Fruit fly (Drosophila melanogaster): ENCODE measurements around the gene alt.

The alt gene

dm6 chr3R:17645239-17645638 is 37.1 kb downstream of the alt start:
- TF ChIP-seq Ssrp (tag; optimal IDR thresholded peaks at IDR 0.05) (no peak), CG30431 (GFP tag; optimal IDR thresholded peaks at IDR 0.05) (no peak), CG2678 (tag; optimal IDR thresholded peaks at IDR 0.05) (peak; percentile 0), Opbp (GFP tag; IDR thresholded peaks at IDR 0.05; ENCODE audit: partially characterized antibody) (peak; percentile 67; the same call in 1 of the 3 replicates), p53 (GFP tag; optimal IDR thresholded peaks at IDR 0.05) (peak; percentile 75), Ptx1 (GFP tag; IDR thresholded peaks at IDR 0.05) (no peak), luna (GFP tag; optimal IDR thresholded peaks at IDR 0.05) (no peak), sna (GFP tag; IDR thresholded peaks at IDR 0.05; ENCODE audit: partially characterized antibody) (peak; percentile 63; the same call in 1 of the 2 replicates), CG2875 (GFP tag; optimal IDR thresholded peaks at IDR 0.05) (no peak), CG34376 (GFP tag; optimal IDR thresholded peaks at IDR 0.05) (peak; percentile 16), CG14860 (GFP tag; IDR thresholded peaks at IDR 0.05; ENCODE audit: partially characterized antibody) (0 out of 3 replicates have a peak, but pooled peaks have one; percentile 45), gro (GFP tag; optimal IDR thresholded peaks at IDR 0.05) (no peak), chinmo (GFP tag; IDR thresholded peaks at IDR 0.05; ENCODE audit: partially characterized antibody) (peak; percentile 84; the same call in 2 of the 4 replicates), CG34224 (GFP tag; IDR thresholded peaks at IDR 0.05; ENCODE audit: partially characterized antibody) (peak; percentile 54; the same call in 1 of the 3 replicates), sd (tag; optimal IDR thresholded peaks at IDR 0.05) (peak; percentile 63), CG12769 (tag; optimal IDR thresholded peaks at IDR 0.05) (peak; percentile 40), vvl (GFP tag; IDR thresholded peaks at IDR 0.05) (peak; percentile 80), maf-S (GFP tag; optimal IDR thresholded peaks at IDR 0.05) (no peak), ftz-f1 (GFP tag; optimal IDR thresholded peaks at IDR 0.05) (no peak), cad (GFP tag; optimal IDR thresholded peaks at IDR 0.05) (no peak), CG4617 (GFP tag; optimal IDR thresholded peaks at IDR 0.05; ENCODE audit: borderline replicate concordance) (no peak), danr (GFP tag; IDR thresholded peaks at IDR 0.05) (no peak), Deaf1 (tag; optimal IDR thresholded peaks at IDR 0.05) (no peak), knrl (GFP tag; IDR thresholded peaks at IDR 0.05; ENCODE audit: partially characterized antibody) (peak; percentile 41; the same call in 2 of the 3 replicates), hb (GFP tag; IDR thresholded peaks at IDR 0.05; ENCODE audit: partially characterized antibody) (peak; percentile 48; the same call in 1 of the 3 replicates), CG13287 (GFP tag; IDR thresholded peaks at IDR 0.05; ENCODE audit: partially characterized antibody) (peak; percentile 32; the same call in 1 of the 2 replicates), exex (tag; optimal IDR thresholded peaks at IDR 0.05) (peak; percentile 45), vnd (GFP tag; IDR thresholded peaks at IDR 0.05; ENCODE audit: partially characterized antibody) (peak; percentile 58; the same call in 2 of the 3 replicates), Antp (GFP tag; optimal IDR thresholded peaks at IDR 0.05) (no peak), CG12659 (GFP tag; optimal IDR thresholded peaks at IDR 0.05) (no peak), ato (GFP tag; IDR thresholded peaks at IDR 0.05; ENCODE audit: partially characterized antibody) (peak; percentile 46; the same call in 1 of the 2 replicates), CG6791 (GFP tag; IDR thresholded peaks at IDR 0.05; ENCODE audit: partially characterized antibody) (peak; percentile 60; the same call in 1 of the 3 replicates), zen2 (GFP tag; IDR thresholded peaks at IDR 0.05; ENCODE audit: partially characterized antibody) (no peak), trh (GFP tag; optimal IDR thresholded peaks at IDR 0.05) (no peak), ac (GFP tag; optimal IDR thresholded peaks at IDR 0.05) (no peak), hkb (optimal IDR thresholded peaks at IDR 0.05) (no peak), hkb (GFP tag; IDR thresholded peaks at IDR 0.05) (peak; percentile 16; the same call in 1 of the 2 replicates), CG6854 (GFP tag; optimal IDR thresholded peaks at IDR 0.05) (peak; percentile 2), HLH4C (GFP tag; IDR thresholded peaks at IDR 0.05; ENCODE audit: partially characterized antibody) (peak; percentile 59), tna (GFP tag; IDR thresholded peaks at IDR 0.05; ENCODE audit: partially characterized antibody) (peak; percentile 64; the same call in 1 of the 2 replicates), sens (GFP tag) (peak; percentile 79), Dref (GFP tag; IDR thresholded peaks at IDR 0.05) (no peak), Xbp1 (GFP tag; optimal IDR thresholded peaks at IDR 0.05) (no peak), Dek (tag; optimal IDR thresholded peaks at IDR 0.05) (no peak), gcm (GFP tag; optimal IDR thresholded peaks at IDR 0.05) (no peak), Scr (GFP tag; IDR thresholded peaks at IDR 0.05; ENCODE audit: partially characterized antibody) (peak; percentile 53), CG2120 (GFP tag; optimal IDR thresholded peaks at IDR 0.05) (no peak), chif (GFP tag; optimal IDR thresholded peaks at IDR 0.05) (no peak)
